Worm (Caenorhabditis elegans): ENCODE results near the gene R155.3.

Gene R155.3

DNA sequence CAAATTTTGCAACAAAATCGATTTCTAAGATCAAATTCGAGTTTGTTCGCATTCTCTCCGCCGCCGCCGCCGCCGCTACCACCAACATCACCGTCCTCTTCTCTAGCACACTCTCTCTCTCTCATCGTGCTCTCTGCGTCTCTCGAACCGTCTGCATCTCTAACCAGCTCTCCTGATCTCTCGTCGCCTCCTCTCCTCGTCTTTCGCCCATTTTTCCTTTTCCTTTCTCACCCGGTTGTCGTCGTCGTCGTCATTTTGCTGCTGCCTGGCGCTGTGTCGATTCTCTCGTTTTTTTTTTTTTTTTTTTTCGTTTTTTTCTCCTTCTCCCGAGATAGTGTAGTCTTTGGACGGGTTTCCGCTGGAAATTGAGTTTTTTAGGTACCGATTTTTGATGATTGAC, 50.1 kb downstream of the R155.3 start:
- TF ChIP-seq flt-1 (GFP tag; IDR thresholded peaks at IDR 0.05): no peak
- TF ChIP-seq tbx-37 (GFP tag; conservative IDR thresholded peaks at IDR 0.05): peak; percentile 3; the same call in 1 of the 2 replicates
- no peak for TF ChIP-seq scrt-1 (GFP tag; IDR thresholded peaks at IDR 0.05)
- TF ChIP-seq pes-1 (GFP tag; IDR thresholded peaks at IDR 0.05): peak; percentile 12
- no peak for TF ChIP-seq aly-1 (tag; optimal IDR thresholded peaks at IDR 0.05)
- TF ChIP-seq ets-7 (tag; optimal IDR thresholded peaks at IDR 0.05): peak; percentile 42
- TF ChIP-seq ama-1 (optimal IDR thresholded peaks at IDR 0.05): no peak

DNA sequence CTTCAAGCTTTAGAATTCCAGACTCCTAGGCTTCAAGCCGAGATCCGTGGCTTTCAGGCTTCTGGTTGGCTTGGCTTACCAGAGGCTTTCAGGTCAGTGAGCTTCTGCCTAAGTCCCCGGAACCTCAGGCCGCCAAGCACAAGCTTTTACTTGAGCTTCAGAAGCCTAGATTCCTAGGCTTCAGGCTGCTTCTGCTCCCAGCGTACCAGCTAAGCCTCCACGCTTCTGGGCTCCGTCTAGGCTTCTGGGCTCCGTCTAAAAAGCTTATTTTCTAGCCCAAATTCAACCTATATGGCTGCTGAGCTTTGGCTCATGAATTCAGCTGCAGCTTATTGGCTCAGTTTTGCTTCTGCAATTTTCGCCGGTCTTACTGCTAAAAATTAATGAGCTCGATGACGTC, 50.8 kb downstream of the R155.3 start:
- no peak for TF ChIP-seq ceh-36 (tag; optimal IDR thresholded peaks at IDR 0.05)
- no peak for TF ChIP-seq hnd-1 (tag; optimal IDR thresholded peaks at IDR 0.05)

ce11 chrIII:1925048-1925537, 51.4 kb downstream of the R155.3 start:
- no peak for TF ChIP-seq hnd-1 (tag; optimal IDR thresholded peaks at IDR 0.05)
- no peak for TF ChIP-seq aly-1 (tag; optimal IDR thresholded peaks at IDR 0.05)
- TF ChIP-seq B0310.2 (tag; optimal IDR thresholded peaks at IDR 0.05): no peak
- no peak for TF ChIP-seq F13C5.2 (tag; optimal IDR thresholded peaks at IDR 0.05)
- TF ChIP-seq tbx-37 (GFP tag; conservative IDR thresholded peaks at IDR 0.05): peak; percentile 17; the same call in 1 of the 2 replicates
- no peak for TF ChIP-seq tra-4 (tag; optimal IDR thresholded peaks at IDR 0.05)
- no peak for TF ChIP-seq tbx-11 (GFP tag; IDR thresholded peaks at IDR 0.05)
- no peak for TF ChIP-seq ama-1 (optimal IDR thresholded peaks at IDR 0.05)
- TF ChIP-seq hmg-4 (GFP tag; optimal IDR thresholded peaks at IDR 0.05): peak; percentile 7
- peak; percentile 67; the same call in 1 of the 2 replicates for TF ChIP-seq pes-1 (GFP tag; IDR thresholded peaks at IDR 0.05)
- TF ChIP-seq ceh-13 (GFP tag; optimal IDR thresholded peaks at IDR 0.05): no peak

- TF ChIP-seq tbx-11 (GFP tag; IDR thresholded peaks at IDR 0.05) (no peak), aly-1 (tag; optimal IDR thresholded peaks at IDR 0.05) (peak; percentile 43), sea-1 (GFP tag; conservative IDR thresholded peaks at IDR 0.05) (no peak), pes-1 (GFP tag; IDR thresholded peaks at IDR 0.05) (peak; percentile 44; the same call in 1 of the 2 replicates), hmg-4 (GFP tag; optimal IDR thresholded peaks at IDR 0.05) (peak; percentile 29), flt-1 (GFP tag; IDR thresholded peaks at IDR 0.05) (0 out of 2 replicates have a peak, but pooled peaks have one; percentile 4), ama-1 (optimal IDR thresholded peaks at IDR 0.05) (no peak), hmbx-1 (tag; optimal IDR thresholded peaks at IDR 0.05) (no peak), F13C5.2 (tag; optimal IDR thresholded peaks at IDR 0.05) (peak; percentile 47)
Measured at ce11 chrIII:1923419-1924318, 52.9 kb downstream of the R155.3 start.

- no peak for TF ChIP-seq ceh-13 (GFP tag; optimal IDR thresholded peaks at IDR 0.05)
- TF ChIP-seq ceh-36 (tag; optimal IDR thresholded peaks at IDR 0.05): peak; percentile 53
Measured at ce11 chrIII:1922516-1922915, 54.0 kb downstream of the R155.3 start.

ce11 chrIII:1922081-1922480, 54.5 kb downstream of the R155.3 start:
- TF ChIP-seq tbx-11 (GFP tag; IDR thresholded peaks at IDR 0.05) (no peak), aly-1 (tag; optimal IDR thresholded peaks at IDR 0.05) (no peak), hnd-1 (tag; optimal IDR thresholded peaks at IDR 0.05) (no peak), pes-1 (GFP tag; IDR thresholded peaks at IDR 0.05) (no peak), ceh-13 (GFP tag; optimal IDR thresholded peaks at IDR 0.05) (no peak), ets-7 (tag; optimal IDR thresholded peaks at IDR 0.05) (no peak), hmbx-1 (tag; optimal IDR thresholded peaks at IDR 0.05) (no peak), flt-1 (GFP tag; IDR thresholded peaks at IDR 0.05) (no peak), ama-1 (optimal IDR thresholded peaks at IDR 0.05) (no peak), scrt-1 (GFP tag; IDR thresholded peaks at IDR 0.05) (no peak), sea-1 (GFP tag; conservative IDR thresholded peaks at IDR 0.05) (no peak), ceh-36 (tag; optimal IDR thresholded peaks at IDR 0.05) (no peak), F13C5.2 (tag; optimal IDR thresholded peaks at IDR 0.05) (no peak)

All from whole organism, early embryonic.